Fruit fly (Drosophila melanogaster) whole organism, embryonic: ENCODE data around the gene Zaf1.

Source experiments
- Adf1 ChIP-seq: fragments of 200-800 bp; sonication (Bioruptor generic); IDR thresholded peaks from 2 replicates; pipeline ENCODE4 v1.3.6; 2022; ENCODE audit warnings: missing biosample characterization, missing genetic modification characterization
- Atf6 ChIP-seq: fragments of 200-800 bp; sonication (Bioruptor generic); IDR thresholded peaks from 2 replicates; pipeline ENCODE4 v1.3.6; 2022; ENCODE audit warnings: missing biosample characterization, missing genetic modification characterization
- BEAF-32 ChIP-seq: fragments of 200-800 bp; sonication (Bioruptor generic); optimal IDR thresholded peaks from 3 replicates; lab custom pipeline; 2017; ENCODE audit warnings: missing biosample characterization, missing genetic modification characterization, mild to moderate bottlenecking, moderate library complexity, missing genetic modification reagents
- CG10147 ChIP-seq: fragments of 200-800 bp; sonication (Bioruptor generic); optimal IDR thresholded peaks from 2 replicates; lab custom pipeline; 2019; ENCODE audit warnings: missing biosample characterization, mild to moderate bottlenecking, missing genetic modification characterization, moderate library complexity
- CG11696 ChIP-seq: fragments of 200-800 bp; sonication (Bioruptor generic); IDR thresholded peaks from 2 replicates; pipeline ENCODE4 v1.3.6; 2022; ENCODE audit warnings: missing biosample characterization, missing genetic modification characterization
- CG12155 ChIP-seq: fragments of 200-800 bp; sonication (Bioruptor generic); optimal IDR thresholded peaks from 3 replicates; lab custom pipeline; 2016; ENCODE audit warnings: missing biosample characterization, missing genetic modification characterization
- CG12391 ChIP-seq: fragments of 200-800 bp; sonication (Bioruptor generic); optimal IDR thresholded peaks from 3 replicates; lab custom pipeline; 2018; ENCODE audit warnings: missing biosample characterization, mild to moderate bottlenecking, missing genetic modification characterization, moderate library complexity
- CG12659 ChIP-seq: fragments of 200-800 bp; sonication (Bioruptor generic); optimal IDR thresholded peaks from 3 replicates; lab custom pipeline; 2017; ENCODE audit warnings: mild to moderate bottlenecking, missing biosample characterization, missing genetic modification reagents, missing genetic modification characterization
- CG14014 ChIP-seq: fragments of 200-800 bp; sonication (Bioruptor generic); IDR thresholded peaks from 2 replicates; pipeline ENCODE4 v1.3.6; 2022; ENCODE audit warnings: missing biosample characterization, missing genetic modification characterization
- CG14965 ChIP-seq: fragments of 200-800 bp; sonication (Bioruptor generic); optimal IDR thresholded peaks from 2 replicates; lab custom pipeline; 2016; ENCODE audit warnings: missing biosample characterization, missing genetic modification characterization, borderline replicate concordance
- CG2678 ChIP-seq: fragments of 200-800 bp; sonication (Bioruptor generic); optimal IDR thresholded peaks from 3 replicates; lab custom pipeline; 2019; ENCODE audit warnings: missing biosample characterization, mild to moderate bottlenecking, missing genetic modification characterization, moderate library complexity
- CG33557 ChIP-seq: fragments of 200-800 bp; sonication (Bioruptor generic); optimal IDR thresholded peaks from 2 replicates; lab custom pipeline; 2019; ENCODE audit warnings: missing biosample characterization, mild to moderate bottlenecking, missing genetic modification characterization, moderate library complexity
- CG8290 ChIP-seq, 3 experiments: fragments of 200-800 bp; sonication (Bioruptor generic); optimal IDR thresholded peaks; 2 replicates each; lab custom pipeline; 2016 to 2019; ENCODE audit warnings: missing biosample characterization in 3 of 3, missing genetic modification characterization in 3 of 3, mild to moderate bottlenecking in 2 of 3, moderate library complexity in 1 of 3
- CG8944 ChIP-seq: fragments of 200-800 bp; sonication (Bioruptor generic); optimal IDR thresholded peaks from 3 replicates; lab custom pipeline; 2016; ENCODE audit warnings: missing biosample characterization, missing genetic modification characterization
- CG9876 ChIP-seq: fragments of 200-800 bp; sonication (Bioruptor generic); optimal IDR thresholded peaks from 2 replicates; lab custom pipeline; 2016; ENCODE audit warnings: missing biosample characterization, missing genetic modification characterization
- CTCF ChIP-seq: fragments of 200-800 bp; sonication (Bioruptor generic); optimal IDR thresholded peaks from 2 replicates; lab custom pipeline; 2017; ENCODE audit warnings: missing biosample characterization, mild to moderate bottlenecking, missing genetic modification characterization, moderate library complexity
- Deaf1 ChIP-seq: fragments of 200-800 bp; optimal IDR thresholded peaks from 3 replicates; lab custom pipeline; 2019; ENCODE audit warnings: missing biosample characterization, mild to moderate bottlenecking, missing genetic modification characterization, moderate library complexity
- Dek ChIP-seq: fragments of 200-800 bp; sonication (Bioruptor generic); optimal IDR thresholded peaks from 3 replicates; lab custom pipeline; 2019; ENCODE audit warnings: missing biosample characterization, mild to moderate bottlenecking, missing genetic modification characterization, moderate library complexity
- Dp ChIP-seq: fragments of 200-800 bp; sonication (Bioruptor generic); optimal IDR thresholded peaks from 2 replicates; lab custom pipeline; 2018; ENCODE audit warnings: missing biosample characterization, mild to moderate bottlenecking, missing genetic modification characterization, moderate library complexity
- Ets97D ChIP-seq: fragments of 200-800 bp; sonication (Bioruptor generic); optimal IDR thresholded peaks from 3 replicates; lab custom pipeline; 2016; ENCODE audit warnings: missing biosample characterization, missing genetic modification characterization
- HLH4C ChIP-seq: fragments of 200-800 bp; sonication (Bioruptor generic); IDR thresholded peaks from 3 replicates; pipeline ENCODE4 v1.3.6; 2022; ENCODE audit warnings: missing biosample characterization, missing genetic modification characterization; ENCODE audit not compliant: partially characterized antibody
- MESR4 ChIP-seq: fragments of 200-800 bp; sonication (Bioruptor generic); optimal IDR thresholded peaks from 2 replicates; lab custom pipeline; 2018; ENCODE audit warnings: missing biosample characterization, mild to moderate bottlenecking, missing genetic modification characterization, moderate library complexity
- Med ChIP-seq: fragments of 200-800 bp; sonication (Bioruptor generic); peaks from one replicate; lab custom pipeline; 2016; ENCODE audit warnings: missing biosample characterization, missing genetic modification characterization, mild to moderate bottlenecking, inconsistent platforms, moderate library complexity
- Meics ChIP-seq: fragments of 200-800 bp; sonication (Bioruptor generic); optimal IDR thresholded peaks from 2 replicates; lab custom pipeline; 2017; ENCODE audit warnings: missing biosample characterization, mild to moderate bottlenecking, missing genetic modification characterization
- Oaz ChIP-seq: fragments of 200-800 bp; sonication (Bioruptor generic); IDR thresholded peaks from 2 replicates; pipeline ENCODE4 v1.3.6; 2022; ENCODE audit warnings: missing biosample characterization, missing genetic modification characterization
- PHDP ChIP-seq: fragments of 200-800 bp; sonication (Bioruptor generic); optimal IDR thresholded peaks from 3 replicates; lab custom pipeline; 2018; ENCODE audit warnings: missing biosample characterization, mild to moderate bottlenecking, missing genetic modification characterization, moderate library complexity
- Ravus ChIP-seq: fragments of 200-800 bp; sonication (Bioruptor generic); IDR thresholded peaks from 2 replicates; pipeline ENCODE4 v1.3.6; 2022; ENCODE audit warnings: missing biosample characterization, missing genetic modification characterization
- Side ChIP-seq: fragments of 200-800 bp; sonication (Bioruptor generic); optimal IDR thresholded peaks from 2 replicates; lab custom pipeline; 2016; ENCODE audit warnings: missing biosample characterization, missing genetic modification characterization
- Sry-δ ChIP-seq: fragments of 200-800 bp; sonication (Bioruptor generic); optimal IDR thresholded peaks from 2 replicates; lab custom pipeline; 2016; ENCODE audit warnings: missing biosample characterization, missing genetic modification characterization
- Usf ChIP-seq: fragments of 200-800 bp; sonication (Bioruptor generic); optimal IDR thresholded peaks from 2 replicates; lab custom pipeline; 2017; ENCODE audit warnings: missing genotype, missing biosample characterization, missing genetic modification characterization
- Xbp1 ChIP-seq: fragments of 200-800 bp; sonication (Bioruptor generic); optimal IDR thresholded peaks from 3 replicates; lab custom pipeline; 2016; ENCODE audit warnings: missing biosample characterization, mild to moderate bottlenecking, missing genetic modification characterization
- YL-1 ChIP-seq: fragments of 200-800 bp; sonication (Bioruptor generic); optimal IDR thresholded peaks from 3 replicates; lab custom pipeline; 2017; ENCODE audit warnings: missing biosample characterization, mild to moderate bottlenecking, missing genetic modification characterization
- abd-A ChIP-seq: fragments of 200-800 bp; sonication (Bioruptor generic); optimal IDR thresholded peaks from 3 replicates; lab custom pipeline; 2019; ENCODE audit warnings: missing biosample characterization, mild to moderate bottlenecking, missing genetic modification characterization, moderate library complexity
- bsh ChIP-seq, 2 experiments: fragments of 200-800 bp; sonication (Bioruptor generic); optimal IDR thresholded peaks; 2 replicates each; lab custom pipeline; 2017 to 2018; ENCODE audit warnings: mild to moderate bottlenecking in 2 of 2, missing biosample characterization in 2 of 2, missing genetic modification characterization in 2 of 2, moderate library complexity in 1 of 2
- cato ChIP-seq: fragments of 200-800 bp; sonication (Bioruptor generic); optimal IDR thresholded peaks from 2 replicates; lab custom pipeline; 2016; ENCODE audit warnings: missing biosample characterization, missing genetic modification characterization, borderline replicate concordance
- croc ChIP-seq: fragments of 200-800 bp; sonication (Bioruptor generic); conservative IDR thresholded peaks from 3 replicates; pipeline ENCODE4 v1.3.6; 2022; ENCODE audit warnings: missing biosample characterization, missing genetic modification characterization
- crol ChIP-seq: fragments of 200-800 bp; sonication (Bioruptor generic); IDR thresholded peaks from 2 replicates; pipeline ENCODE4 v1.3.6; 2022; ENCODE audit warnings: missing biosample characterization, missing genetic modification characterization
- dm ChIP-seq: fragments of 200-800 bp; sonication (Bioruptor generic); optimal IDR thresholded peaks from 3 replicates; lab custom pipeline; 2016; ENCODE audit warnings: missing biosample characterization, missing genetic modification characterization
- lilli ChIP-seq: fragments of 200-800 bp; sonication (Bioruptor generic); optimal IDR thresholded peaks from 3 replicates; lab custom pipeline; 2016; ENCODE audit warnings: missing biosample characterization, missing genetic modification characterization
- pan ChIP-seq, 4 experiments: fragments of >200 bp in 3 of 4; fragments of 200-800 bp in 1 of 4; sonication (Bioruptor generic) in 1 of 4; optimal IDR thresholded peaks in 3 of 4; IDR thresholded peaks in 1 of 4; 2 replicates each; pipeline versions ENCODE4 v1.3.6 to Lab custom; 2017 to 2022; ENCODE audit warnings: missing biosample characterization in 2 of 4, missing genetic modification characterization in 2 of 4, mixed read lengths in 1 of 4
- prd ChIP-seq, 3 experiments: fragments of >200 bp in 2 of 3; fragments of 200-800 bp in 1 of 3; sonication (Bioruptor generic) in 1 of 3; optimal IDR thresholded peaks in 2 of 3; IDR thresholded peaks in 1 of 3; 2 replicates in 2 of 3; 3 replicates in 1 of 3; pipeline versions ENCODE4 v1.3.6 to Lab custom; 2017 to 2022; ENCODE audit warnings: missing biosample characterization in 1 of 3, missing genetic modification characterization in 1 of 3
- pum ChIP-seq: fragments of 200-800 bp; sonication (Bioruptor generic); optimal IDR thresholded peaks from 2 replicates; lab custom pipeline; 2016; ENCODE audit warnings: missing biosample characterization, missing genetic modification characterization
- ranshi ChIP-seq: fragments of 200-800 bp; sonication (Bioruptor generic); IDR thresholded peaks from 2 replicates; pipeline ENCODE4 v1.3.6; 2022; ENCODE audit warnings: missing biosample characterization, missing genetic modification characterization
- slbo ChIP-seq: fragments of 200-800 bp; sonication (Bioruptor generic); IDR thresholded peaks from 2 replicates; pipeline ENCODE4 v1.3.6; 2022; ENCODE audit warnings: missing biosample characterization, missing genetic modification characterization
- ttk ChIP-seq: fragments of 200-800 bp; sonication (Bioruptor generic); IDR thresholded peaks from 2 replicates; pipeline ENCODE4 v2.1.2; 2022; ENCODE audit warnings: missing biosample characterization, missing genetic modification characterization
- unc-4 ChIP-seq: fragments of 200-800 bp; sonication (Bioruptor generic); IDR thresholded peaks from 2 replicates; pipeline ENCODE4 v1.3.6; 2022; ENCODE audit warnings: missing biosample characterization, missing genetic modification characterization; ENCODE audit not compliant: partially characterized antibody
- zfh2 ChIP-seq: fragments of 200-800 bp; sonication (Bioruptor generic); optimal IDR thresholded peaks from 2 replicates; lab custom pipeline; 2016; ENCODE audit warnings: missing biosample characterization, missing genetic modification characterization

The Zaf1 gene

DNA sequence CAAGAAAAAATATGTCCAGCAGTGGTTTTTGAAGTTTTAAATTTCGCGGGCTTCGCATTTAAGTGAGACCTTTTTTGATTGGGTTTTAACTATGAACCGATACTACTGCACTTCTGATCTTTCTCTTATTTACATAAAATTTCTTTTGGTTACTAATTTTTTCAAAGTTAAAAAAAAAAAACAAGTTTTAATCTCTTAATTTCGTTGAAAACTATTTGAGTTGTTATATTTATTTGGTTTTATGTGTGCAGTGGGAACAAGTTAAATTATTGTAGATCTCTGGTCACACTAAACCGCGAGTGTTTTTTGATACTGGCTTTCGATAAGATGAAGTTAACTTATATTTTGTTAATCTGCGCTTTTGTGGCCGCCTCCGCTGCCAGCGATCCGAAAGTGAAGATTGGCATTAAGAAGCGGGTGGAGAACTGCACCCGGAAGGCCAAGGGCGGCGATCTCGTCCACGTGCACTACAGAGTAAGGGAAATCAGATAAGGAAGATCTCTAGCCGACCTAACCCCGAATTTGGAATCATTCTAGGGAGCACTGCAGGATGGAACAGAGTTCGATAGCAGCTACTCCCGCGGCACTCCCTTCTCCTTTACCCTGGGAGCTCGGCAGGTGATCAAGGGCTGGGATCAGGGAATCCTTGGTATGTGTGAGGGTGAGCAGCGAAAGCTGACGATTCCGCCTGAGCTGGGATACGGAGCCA, 48.7 kb upstream of the Zaf1 start, which contains the start of gene CG14715 (continued):
- TF ChIP-seq cato (GFP tag; lab: Kevin White, UChicago) (peak; percentile 52), HLH4C (GFP tag; lab: Robert Waterston, UW) (no peak), ttk (GFP tag; lab: Robert Waterston, UW) (peak; percentile 45; the same call in 1 of the 2 replicates), croc (GFP tag; lab: Robert Waterston, UW) (no peak), pum (peak; percentile 37), Dp (GFP tag; lab: Kevin White, UChicago) (peak; percentile 89), CG12659 (peak; percentile 57), lilli (peak; percentile 71), CG8944 (GFP tag; lab: Kevin White, UChicago) (peak; percentile 35), CG12391 (tag; lab: Kevin White, UChicago) (peak; percentile 76), zfh2 (GFP tag; lab: Kevin White, UChicago) (peak; percentile 39), Ets97D (GFP tag; lab: Kevin White, UChicago) (peak; percentile 53), CG9876 (GFP tag; lab: Kevin White, UChicago) (no peak), CG14965 (GFP tag; lab: Kevin White, UChicago) (no peak), Adf1 (GFP tag; lab: Robert Waterston, UW) (no peak), PHDP (peak; percentile 28), Oaz (GFP tag; lab: Robert Waterston, UW) (no peak), Med (GFP tag; lab: Kevin White, UChicago) (peak; percentile 55), crol (GFP tag; lab: Robert Waterston, UW) (no peak), Xbp1 (GFP tag; lab: Kevin White, UChicago) (peak; percentile 67), Sry-δ (GFP tag; lab: Kevin White, UChicago) (peak; percentile 63), YL-1 (GFP tag; lab: Kevin White, UChicago) (peak; percentile 67), Side (GFP tag; lab: Kevin White, UChicago) (peak; percentile 39), CG2678 (tag; lab: Kevin White, UChicago) (peak; percentile 42), MESR4 (GFP tag; lab: Kevin White, UChicago) (peak; percentile 49), pan (optimal IDR thresholded peaks at IDR 0.05; lab: Kevin White, UChicago) (no peak), pan (GFP tag; optimal IDR thresholded peaks at IDR 0.05 in 1 of 2, IDR thresholded peaks at IDR 0.05 in 1 of 2) (peak in 1 of 2 experiments; percentile 58), CTCF (GFP tag; lab: Kevin White, UChicago) (peak; percentile 23), BEAF-32 (GFP tag; lab: Kevin White, UChicago) (peak; percentile 69), CG11696 (GFP tag; lab: Robert Waterston, UW) (no peak), CG12155 (GFP tag; lab: Kevin White, UChicago) (peak; percentile 42), prd (optimal IDR thresholded peaks at IDR 0.05; lab: Kevin White, UChicago) (no peak), prd (GFP tag; IDR thresholded peaks at IDR 0.05; lab: Robert Waterston, UW) (peak; percentile 71), unc-4 (GFP tag; lab: Robert Waterston, UW) (peak; percentile 51; the same call in 1 of the 2 replicates), abd-A (no peak), CG33557 (no peak), CG10147 (no peak), Dek (tag; lab: Kevin White, UChicago) (peak; percentile 38), slbo (GFP tag; lab: Robert Waterston, UW) (peak; percentile 49; the same call in 1 of the 2 replicates), Usf (GFP tag; lab: Kevin White, UChicago) (no peak), dm (peak; percentile 62), bsh (GFP tag; optimal IDR thresholded peaks at IDR 0.05; lab: Kevin White, UChicago) (peak in 1 of 2 experiments; percentile 20), Meics (GFP tag; lab: Kevin White, UChicago) (peak; percentile 6), ranshi (GFP tag; lab: Robert Waterston, UW) (peak; percentile 64), CG8290 (GFP tag; optimal IDR thresholded peaks at IDR 0.05; lab: Kevin White, UChicago) (peak; percentile 46), CG8290 (tag; optimal IDR thresholded peaks at IDR 0.05; lab: Kevin White, UChicago) (no peak), Deaf1 (tag; lab: Kevin White, UChicago) (no peak), Atf6 (GFP tag; lab: Robert Waterston, UW) (peak; percentile 34; the same call in 1 of the 2 replicates), CG14014 (GFP tag; lab: Robert Waterston, UW) (peak; percentile 13; the same call in 1 of the 2 replicates), Ravus (GFP tag; lab: Robert Waterston, UW) (no peak)
